Worm (Caenorhabditis elegans) whole organism, young adult: ENCODE results near the gene T02C12.5.

Source experiments
- C17E4.6 ChIP-seq: fragments of 200-800 bp; sonication (Bioruptor generic); IDR thresholded peaks from 2 replicates; pipeline ENCODE4 v1.3.6; 2022; ENCODE audit warnings: missing genetic modification reagents, missing genetic modification characterization, missing compliant biosample characterization
- D2030.7 ChIP-seq: fragments of 200-800 bp; sonication (Bioruptor generic); IDR thresholded peaks from 2 replicates; pipeline ENCODE4 v1.3.6; 2022; ENCODE audit warnings: missing genetic modification reagents, missing genetic modification characterization, missing compliant biosample characterization
- F33H1.4 ChIP-seq: fragments of 200-800 bp; sonication (Bioruptor generic); IDR thresholded peaks from 2 replicates; pipeline ENCODE4 v1.3.6; 2022; ENCODE audit warnings: missing genetic modification reagents, missing genetic modification characterization, missing compliant biosample characterization
- F39B2.1 ChIP-seq: fragments of 200-800 bp; sonication (Bioruptor generic); IDR thresholded peaks from 2 replicates; pipeline ENCODE4 v1.3.6; 2022; ENCODE audit warnings: missing genetic modification reagents, missing genetic modification characterization, missing compliant biosample characterization
- F49E8.2 ChIP-seq: sonication (generic microtip); optimal IDR thresholded peaks from 3 replicates; lab custom pipeline; 2017; ENCODE audit warnings: missing genetic modification characterization, mild to moderate bottlenecking, missing compliant biosample characterization, antibody characterized with exemption, moderate library complexity; ENCODE audit not compliant: insufficient read depth
- F57A8.1 ChIP-seq: fragments of 200-800 bp; sonication (Bioruptor generic); optimal IDR thresholded peaks from 2 replicates; lab custom pipeline; 2018; ENCODE audit warnings: mild to moderate bottlenecking, missing genetic modification characterization, moderate library complexity, missing compliant biosample characterization
- F57C9.4 ChIP-seq: sonication (generic microtip); optimal IDR thresholded peaks from 2 replicates; lab custom pipeline; 2017; ENCODE audit warnings: mild to moderate bottlenecking, missing genetic modification characterization, missing compliant biosample characterization
- T26A5.8 ChIP-seq: sonication (generic microtip); optimal IDR thresholded peaks from 2 replicates; lab custom pipeline; 2016; ENCODE audit warnings: missing genetic modification characterization, missing compliant biosample characterization
- Y79H2A.3 ChIP-seq: fragments of 200-800 bp; sonication (Bioruptor generic); conservative IDR thresholded peaks from 2 replicates; pipeline ENCODE4 v1.3.6; 2022; ENCODE audit warnings: missing genetic modification reagents, missing genetic modification characterization, missing compliant biosample characterization
- ama-1 ChIP-seq, 3 experiments: fragments of 150-350 bp in 1 of 3; sonication (generic microtip) in 2 of 3; optimal IDR thresholded peaks; 2 replicates each; lab custom pipeline; 2014 to 2018; ENCODE audit warnings: missing biosample characterization in 2 of 3, missing genetic modification characterization in 2 of 3, missing genetic modification reagents in 2 of 3
- aptf-2 ChIP-seq: fragments of 200-800 bp; sonication (Bioruptor generic); conservative IDR thresholded peaks from 2 replicates; pipeline ENCODE4 v1.3.6; 2022; ENCODE audit warnings: missing genetic modification reagents, missing genetic modification characterization, missing compliant biosample characterization
- atf-7 ChIP-seq: sonication (generic microtip); optimal IDR thresholded peaks from 2 replicates; lab custom pipeline; 2017; ENCODE audit warnings: mild to moderate bottlenecking, missing genetic modification characterization, missing compliant biosample characterization
- athp-1 ChIP-seq: sonication (generic microtip); optimal IDR thresholded peaks from 2 replicates; lab custom pipeline; 2017; ENCODE audit warnings: mild to moderate bottlenecking, missing genetic modification characterization, missing compliant biosample characterization
- attf-3 ChIP-seq: fragments of 200-800 bp; sonication (Bioruptor generic); conservative IDR thresholded peaks from 2 replicates; pipeline ENCODE4 v1.3.6; 2022; ENCODE audit warnings: missing genetic modification reagents, missing genetic modification characterization, missing compliant biosample characterization
- attf-6 ChIP-seq: fragments of 200-800 bp; sonication (Bioruptor generic); IDR thresholded peaks from 2 replicates; pipeline ENCODE4 v1.3.6; 2022; ENCODE audit warnings: missing genetic modification reagents, missing genetic modification characterization, missing compliant biosample characterization
- cebp-1 ChIP-seq, 2 experiments: fragments of 200-800 bp in 1 of 2; sonication (Bioruptor generic) in 1 of 2; sonication (generic microtip) in 1 of 2; IDR thresholded peaks in 1 of 2; optimal IDR thresholded peaks in 1 of 2; 2 replicates each; pipeline versions ENCODE4 v1.3.6 to Lab custom; 2017 to 2022; ENCODE audit warnings: missing compliant biosample characterization in 2 of 2, missing genetic modification characterization in 2 of 2, mild to moderate bottlenecking in 1 of 2, missing genetic modification reagents in 1 of 2, moderate library complexity in 1 of 2
- ceh-27 ChIP-seq: fragments of 200-800 bp; sonication (Bioruptor generic); optimal IDR thresholded peaks from 2 replicates; lab custom pipeline; 2018; ENCODE audit warnings: mild to moderate bottlenecking, missing genetic modification characterization, moderate library complexity, missing compliant biosample characterization
- chd-7 ChIP-seq: sonication (generic microtip); optimal IDR thresholded peaks from 2 replicates; lab custom pipeline; 2016; ENCODE audit warnings: mild to moderate bottlenecking, missing genetic modification characterization, moderate library complexity, missing compliant biosample characterization
- die-1 ChIP-seq: sonication (generic microtip); optimal IDR thresholded peaks from 2 replicates; lab custom pipeline; 2016; ENCODE audit warnings: missing genotype, mild to moderate bottlenecking, missing genetic modification characterization, missing compliant biosample characterization
- dox-1 ChIP-seq: fragments of 200-800 bp; sonication (Bioruptor generic); IDR thresholded peaks from 2 replicates; pipeline ENCODE4 v1.3.6; 2022; ENCODE audit warnings: missing genetic modification reagents, missing genetic modification characterization, missing compliant biosample characterization
- fkh-3 ChIP-seq: sonication (generic microtip); optimal IDR thresholded peaks from 2 replicates; lab custom pipeline; 2016; ENCODE audit warnings: mild to moderate bottlenecking, missing genetic modification characterization, missing compliant biosample characterization
- hmg-1.2 ChIP-seq: fragments of 200-800 bp; sonication (Bioruptor generic); IDR thresholded peaks from 2 replicates; pipeline ENCODE4 v1.3.6; 2022; ENCODE audit warnings: missing genetic modification reagents, missing genetic modification characterization, missing compliant biosample characterization
- lag-1 ChIP-seq: fragments of 200-800 bp; sonication (Bioruptor generic); IDR thresholded peaks from 2 replicates; pipeline ENCODE4 v1.3.6; 2022; ENCODE audit warnings: missing genetic modification reagents, missing genetic modification characterization, missing compliant biosample characterization
- let-607 ChIP-seq, 2 experiments: fragments of 200-800 bp in 1 of 2; sonication (Bioruptor generic) in 1 of 2; sonication (generic microtip) in 1 of 2; optimal IDR thresholded peaks; 2 replicates each; lab custom pipeline; 2016 to 2018; ENCODE audit warnings: mild to moderate bottlenecking in 2 of 2, missing compliant biosample characterization in 2 of 2, missing genetic modification characterization in 2 of 2, moderate library complexity in 2 of 2, missing genotype in 1 of 2
- lin-54 ChIP-seq: fragments of 200-800 bp; sonication (Bioruptor generic); optimal IDR thresholded peaks from 2 replicates; lab custom pipeline; 2018; ENCODE audit warnings: mild to moderate bottlenecking, missing genetic modification characterization, missing compliant biosample characterization
- mcd-1 ChIP-seq: fragments of 200-800 bp; sonication (Bioruptor generic); IDR thresholded peaks from 2 replicates; pipeline ENCODE4 v1.3.6; 2022; ENCODE audit warnings: missing genetic modification reagents, missing genetic modification characterization, missing compliant biosample characterization
- mes-4 ChIP-seq: sonication (generic microtip); optimal IDR thresholded peaks from 2 replicates; lab custom pipeline; 2016; ENCODE audit warnings: missing genotype, missing genetic modification characterization, missing compliant biosample characterization
- nhr-179 ChIP-seq: sonication (generic microtip); optimal IDR thresholded peaks from 2 replicates; lab custom pipeline; 2016; ENCODE audit warnings: mild to moderate bottlenecking, missing genetic modification characterization, missing compliant biosample characterization
- nhr-80 ChIP-seq: sonication (generic microtip); optimal IDR thresholded peaks from 2 replicates; lab custom pipeline; 2016; ENCODE audit warnings: missing genetic modification characterization, missing compliant biosample characterization
- pbrm-1 ChIP-seq: fragments of 200-800 bp; sonication (Bioruptor generic); IDR thresholded peaks from 2 replicates; pipeline ENCODE4 v1.3.6; 2022; ENCODE audit warnings: missing genetic modification reagents, missing genetic modification characterization, missing compliant biosample characterization
- rcor-1 ChIP-seq: fragments of 200-800 bp; sonication (Bioruptor generic); IDR thresholded peaks from 2 replicates; pipeline ENCODE4 v1.3.6; 2022; ENCODE audit warnings: missing genetic modification reagents, missing genetic modification characterization, missing compliant biosample characterization
- snpc-1.1 ChIP-seq: sonication (generic microtip); optimal IDR thresholded peaks from 2 replicates; lab custom pipeline; 2017; ENCODE audit warnings: missing genetic modification characterization, mild to moderate bottlenecking, missing compliant biosample characterization, antibody characterized with exemption, moderate library complexity, missing genotype, missing genetic modification reagents; ENCODE audit not compliant: insufficient read depth
- snpc-1.3 ChIP-seq: sonication (generic microtip); optimal IDR thresholded peaks from 2 replicates; lab custom pipeline; 2017; ENCODE audit warnings: missing genetic modification characterization, mild to moderate bottlenecking, missing compliant biosample characterization, antibody characterized with exemption, moderate library complexity, missing genotype, missing genetic modification reagents; ENCODE audit not compliant: insufficient read depth
- tbp1 ChIP-seq: fragments of 200-800 bp; sonication (Bioruptor generic); optimal IDR thresholded peaks from 2 replicates; lab custom pipeline; 2018; ENCODE audit warnings: mild to moderate bottlenecking, missing genetic modification characterization, missing compliant biosample characterization
- zfh-2 ChIP-seq: fragments of 200-800 bp; sonication (Bioruptor generic); conservative IDR thresholded peaks from 2 replicates; pipeline ENCODE4 v1.3.6; 2022; ENCODE audit warnings: missing genetic modification reagents, missing genetic modification characterization, missing compliant biosample characterization
- zim-3 ChIP-seq: sonication (generic microtip); optimal IDR thresholded peaks from 2 replicates; lab custom pipeline; 2017; ENCODE audit warnings: mild to moderate bottlenecking, missing genetic modification characterization, moderate library complexity, missing compliant biosample characterization
- ztf-28 ChIP-seq: fragments of 200-800 bp; sonication (Bioruptor generic); IDR thresholded peaks from 2 replicates; pipeline ENCODE4 v1.3.6; 2022; ENCODE audit warnings: missing genetic modification reagents, missing genetic modification characterization, missing compliant biosample characterization

T02C12.5 gene

ce11 chrIII:4013061-4013460 is 14.9 kb downstream of the T02C12.5 start:
- no peak for TF ChIP-seq tbp1
- TF ChIP-seq F33H1.4 (GFP tag; lab: Robert Waterston, UW), result no peak
- no peak for TF ChIP-seq lin-54 (GFP tag; lab: Kevin White, UChicago)
- TF ChIP-seq ceh-27, result no peak
- no peak for TF ChIP-seq mes-4 (tag; lab: Kevin White, UChicago)
- no peak for TF ChIP-seq nhr-80
- TF ChIP-seq F57A8.1 (GFP tag; lab: Kevin White, UChicago), result no peak
- TF ChIP-seq F49E8.2, result no peak

ce11 chrIII:4012036-4012435 is 15.9 kb downstream of the T02C12.5 start, which contains the start of gene C36E8.4:
Gene C36E8.4, plus strand, starts transcription at chrIII:4012336.
- no peak for TF ChIP-seq nhr-179 (tag; lab: Kevin White, UChicago)
- TF ChIP-seq ztf-28, result no peak
- no peak for TF ChIP-seq C17E4.6 (GFP tag; lab: Robert Waterston, UW)
- no peak for TF ChIP-seq die-1 (tag; lab: Kevin White, UChicago)
- TF ChIP-seq snpc-1.3 (tag; lab: Kevin White, UChicago), result no peak
- TF ChIP-seq fkh-3 (tag; lab: Kevin White, UChicago), result no peak
- no peak for TF ChIP-seq athp-1 (tag; lab: Kevin White, UChicago)
- no peak for TF ChIP-seq atf-7 (tag; lab: Kevin White, UChicago)
- TF ChIP-seq let-607 (tag; optimal IDR thresholded peaks at IDR 0.05; lab: Kevin White, UChicago), result no peak
- TF ChIP-seq mcd-1 (GFP tag; lab: Robert Waterston, UW), result no peak
- TF ChIP-seq rcor-1 (GFP tag; lab: Robert Waterston, UW), result no peak
- TF ChIP-seq attf-6 (GFP tag; lab: Robert Waterston, UW), result no peak
- no peak for TF ChIP-seq chd-7 (tag; lab: Kevin White, UChicago)
- no peak for TF ChIP-seq T26A5.8 (tag; lab: Kevin White, UChicago)
- TF ChIP-seq F39B2.1 (GFP tag; lab: Robert Waterston, UW), result no peak
- TF ChIP-seq, all 124 proteins: peak for 0

DNA sequence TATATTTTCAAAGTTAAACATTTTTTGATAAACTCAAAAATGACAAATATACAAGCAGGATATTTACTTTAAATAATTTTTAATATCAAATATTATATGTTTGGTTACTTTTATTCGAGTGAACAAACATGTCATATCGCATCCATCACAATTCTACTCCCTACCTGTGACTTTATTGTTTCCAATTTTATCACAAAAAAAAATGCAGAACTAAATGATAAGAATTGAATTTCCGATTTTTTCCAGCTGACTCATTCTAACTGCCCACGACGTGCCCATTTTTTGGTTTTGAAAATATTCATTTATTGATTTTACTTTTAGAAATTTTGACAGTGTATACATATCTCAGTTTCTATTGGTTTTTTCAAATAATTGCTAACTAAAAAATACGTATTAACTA is 17.0 kb downstream of the T02C12.5 start:
- TF ChIP-seq Y79H2A.3 (GFP tag; lab: Robert Waterston, UW) (no peak), nhr-80 (peak; percentile 52)

- TF ChIP-seq zfh-2 (GFP tag; lab: Robert Waterston, UW) (peak; percentile 76), attf-3 (no peak), dox-1 (0 out of 2 replicates have a peak, but pooled peaks have one; percentile 51), D2030.7 (GFP tag; lab: Robert Waterston, UW) (no peak), hmg-1.2 (GFP tag; lab: Robert Waterston, UW) (peak; percentile 67; the same call in 1 of the 2 replicates)
Observed at ce11 chrIII:4010168-4010567, 17.8 kb downstream of the T02C12.5 start.

DNA sequence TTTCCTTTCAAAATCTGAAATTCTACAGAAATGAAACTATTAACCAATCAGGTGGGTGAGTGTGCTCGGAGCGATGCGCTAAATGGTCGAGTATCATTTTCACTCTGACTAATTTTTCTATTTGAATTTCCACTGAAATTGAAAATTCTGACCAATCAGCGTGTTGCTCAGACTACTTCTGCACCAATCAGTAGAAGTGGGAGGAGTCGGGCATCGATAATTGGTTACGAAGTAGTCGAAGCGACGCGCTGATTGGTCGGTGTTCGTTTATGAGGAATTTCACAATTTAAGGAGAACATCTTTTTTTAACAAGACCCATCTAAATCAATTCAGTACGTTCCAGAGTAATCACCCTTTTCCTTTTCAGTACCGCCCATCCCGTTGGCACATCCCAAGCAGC is 18.8 kb downstream of the T02C12.5 start:
- no peak for TF ChIP-seq cebp-1 (GFP tag; IDR thresholded peaks at IDR 0.05; lab: Robert Waterston, UW)
- no peak for TF ChIP-seq cebp-1 (tag; optimal IDR thresholded peaks at IDR 0.05; lab: Kevin White, UChicago)
- TF ChIP-seq aptf-2 (GFP tag; lab: Robert Waterston, UW), result no peak
- TF ChIP-seq snpc-1.1 (tag; lab: Kevin White, UChicago), result no peak
- TF ChIP-seq pbrm-1 (GFP tag; lab: Robert Waterston, UW), result no peak
- TF ChIP-seq dox-1, result no peak
- no peak for TF ChIP-seq F57C9.4 (tag; lab: Kevin White, UChicago)
- TF ChIP-seq lag-1 (GFP tag; lab: Robert Waterston, UW), result no peak
- TF ChIP-seq zim-3 (tag; lab: Kevin White, UChicago), result no peak
- TF ChIP-seq attf-3, result no peak
- no peak for TF ChIP-seq ama-1 (optimal IDR thresholded peaks at IDR 0.05; lab: Kevin White, UChicago)
- no peak for TF ChIP-seq ama-1 (GFP tag; optimal IDR thresholded peaks at IDR 0.05; lab: Kevin White, UChicago)
